Worm (Caenorhabditis elegans) whole organism, L4 larva: ENCODE data around the gene C34B4.3.

Experiments used
- F26F4.8 ChIP-seq: fragments of 200-800 bp; sonication (Bioruptor generic); conservative IDR thresholded peaks from 2 replicates; pipeline ENCODE4 v1.3.6; 2022; ENCODE audit warnings: missing genetic modification characterization, missing compliant biosample characterization
- F37D6.2 ChIP-seq: sonication (generic microtip); optimal IDR thresholded peaks from 2 replicates; lab custom pipeline; 2016; ENCODE audit warnings: mild to moderate bottlenecking, missing genetic modification characterization, missing compliant biosample characterization
- F44E2.7 ChIP-seq: fragments of 200-800 bp; sonication (Bioruptor generic); IDR thresholded peaks from 2 replicates; pipeline ENCODE4 v2.1.2; 2022; ENCODE audit warnings: missing genetic modification characterization, missing compliant biosample characterization
- T20F7.1 ChIP-seq: fragments of 200-800 bp; sonication (Bioruptor generic); optimal IDR thresholded peaks from 2 replicates; lab custom pipeline; 2018; ENCODE audit warnings: mild to moderate bottlenecking, missing genetic modification characterization, missing compliant biosample characterization
- Y48G9A.11 ChIP-seq: fragments of 200-800 bp; sonication (Bioruptor generic); IDR thresholded peaks from 2 replicates; pipeline ENCODE4 v1.3.6; 2022; ENCODE audit warnings: missing genetic modification reagents, missing genetic modification characterization, missing compliant biosample characterization
- Y5F2A.4 ChIP-seq: fragments of 200-800 bp; sonication (Bioruptor generic); optimal IDR thresholded peaks from 2 replicates; lab custom pipeline; 2018; ENCODE audit warnings: mild to moderate bottlenecking, missing genetic modification characterization, missing compliant biosample characterization
- ZK546.5 ChIP-seq, 2 experiments: sonication (generic microtip); optimal IDR thresholded peaks; 2 replicates each; lab custom pipeline; 2017; ENCODE audit warnings: missing biosample characterization in 2 of 2, missing genetic modification characterization in 2 of 2
- aha-1 ChIP-seq: fragments of 150-350 bp; peaks from one replicate; lab custom pipeline; 2014; ENCODE audit warnings: missing biosample characterization, missing genetic modification characterization
- aly-2 ChIP-seq: sonication (generic microtip); optimal IDR thresholded peaks from 2 replicates; lab custom pipeline; 2018; ENCODE audit warnings: missing biosample characterization, missing genetic modification characterization
- attf-4 ChIP-seq: sonication (generic microtip); optimal IDR thresholded peaks from 3 replicates; lab custom pipeline; 2017; ENCODE audit warnings: missing biosample characterization, missing genetic modification characterization
- ceh-20 ChIP-seq: fragments of 200-800 bp; sonication (Bioruptor generic); IDR thresholded peaks from 2 replicates; pipeline ENCODE4 v1.3.6; 2022; ENCODE audit warnings: missing genetic modification reagents, missing genetic modification characterization, missing compliant biosample characterization
- ceh-28 ChIP-seq: fragments of 150-350 bp; optimal IDR thresholded peaks from 2 replicates; lab custom pipeline; 2014; ENCODE audit warnings: missing biosample characterization, missing genetic modification reagents, missing genetic modification characterization
- ceh-62 ChIP-seq: sonication (generic microtip); optimal IDR thresholded peaks from 2 replicates; lab custom pipeline; 2017; ENCODE audit warnings: missing biosample characterization, missing genetic modification characterization
- ces-1 ChIP-seq: fragments of 150-350 bp; sonication (generic microtip); optimal IDR thresholded peaks from 4 replicates; lab custom pipeline; 2014; ENCODE audit warnings: missing biosample characterization, missing genetic modification reagents, missing genetic modification characterization
- cey-2 ChIP-seq: sonication (generic microtip); optimal IDR thresholded peaks from 3 replicates; lab custom pipeline; 2017; ENCODE audit warnings: missing genetic modification characterization, mild to moderate bottlenecking, missing compliant biosample characterization, antibody characterized with exemption, borderline replicate concordance; ENCODE audit not compliant: insufficient read depth
- ctbp-1 ChIP-seq: fragments of 200-800 bp; sonication (Bioruptor generic); IDR thresholded peaks from 2 replicates; pipeline ENCODE4 v1.3.6; 2022; ENCODE audit warnings: missing genetic modification reagents, missing genetic modification characterization, missing compliant biosample characterization
- daf-12 ChIP-seq: fragments of 150-350 bp; optimal IDR thresholded peaks from 2 replicates; lab custom pipeline; 2014; ENCODE audit warnings: missing biosample characterization, missing genetic modification reagents, missing genetic modification characterization
- daf-16 ChIP-seq, 3 experiments: sonication (generic microtip); optimal IDR thresholded peaks; 2 replicates each; lab custom pipeline; 2016 to 2017; ENCODE audit warnings: missing genetic modification characterization in 3 of 3, missing genetic modification reagents in 3 of 3, mild to moderate bottlenecking in 2 of 3, missing compliant biosample characterization in 2 of 3, missing biosample characterization in 1 of 3, moderate library complexity in 1 of 3
- dmd-6 ChIP-seq: fragments of 200-800 bp; sonication (Bioruptor generic); IDR thresholded peaks from 2 replicates; pipeline ENCODE4 v1.3.6; 2022; ENCODE audit warnings: missing genetic modification reagents, missing genetic modification characterization, missing compliant biosample characterization
- dmd-9 ChIP-seq: fragments of 200-800 bp; sonication (Bioruptor generic); IDR thresholded peaks from 2 replicates; pipeline ENCODE4 v1.3.6; 2022; ENCODE audit warnings: missing genetic modification reagents, missing genetic modification characterization, missing compliant biosample characterization
- egl-27 ChIP-seq: sonication (generic microtip); optimal IDR thresholded peaks from 3 replicates; lab custom pipeline; 2017; ENCODE audit warnings: missing biosample characterization, missing genetic modification reagents, missing genetic modification characterization
- hmg-1.1 ChIP-seq: fragments of 200-800 bp; sonication (Bioruptor generic); IDR thresholded peaks from 2 replicates; pipeline ENCODE4 v1.3.6; 2022; ENCODE audit warnings: missing genetic modification reagents, missing genetic modification characterization, missing compliant biosample characterization
- lin-29 ChIP-seq: fragments of 200-800 bp; sonication (Bioruptor generic); IDR thresholded peaks from 2 replicates; pipeline ENCODE4 v1.3.6; 2022; ENCODE audit warnings: missing genetic modification reagents, missing genetic modification characterization, missing compliant biosample characterization
- lin-39 ChIP-seq: fragments of 150-350 bp; optimal IDR thresholded peaks from 2 replicates; lab custom pipeline; 2014; ENCODE audit warnings: missing biosample characterization, missing genetic modification reagents, missing genetic modification characterization
- mep-1 ChIP-seq: fragments of 150-350 bp; sonication (generic microtip); optimal IDR thresholded peaks from 3 replicates; lab custom pipeline; 2014; ENCODE audit warnings: missing biosample characterization, missing genetic modification characterization
- mxl-3 ChIP-seq: fragments of 200-800 bp; sonication (Bioruptor generic); optimal IDR thresholded peaks from 2 replicates; lab custom pipeline; 2018; ENCODE audit warnings: mild to moderate bottlenecking, missing genetic modification characterization, missing compliant biosample characterization
- nhr-102 ChIP-seq: sonication (generic microtip); optimal IDR thresholded peaks from 2 replicates; lab custom pipeline; 2016; ENCODE audit warnings: mild to moderate bottlenecking, missing genetic modification characterization, moderate library complexity, missing compliant biosample characterization
- nhr-11 ChIP-seq: fragments of 150-350 bp; optimal IDR thresholded peaks from 2 replicates; lab custom pipeline; 2014; ENCODE audit warnings: missing biosample characterization, missing genetic modification characterization
- nhr-111 ChIP-seq: fragments of 200-800 bp; sonication (Bioruptor generic); optimal IDR thresholded peaks from 2 replicates; lab custom pipeline; 2018; ENCODE audit warnings: mild to moderate bottlenecking, missing genetic modification characterization, missing compliant biosample characterization
- nhr-6 ChIP-seq: fragments of 150-350 bp; optimal IDR thresholded peaks from 2 replicates; lab custom pipeline; 2014; ENCODE audit warnings: missing biosample characterization, missing genetic modification characterization
- nhr-76 ChIP-seq: fragments of 150-350 bp; optimal IDR thresholded peaks from 2 replicates; lab custom pipeline; 2014; ENCODE audit warnings: missing biosample characterization, missing genetic modification characterization
- nhr-77 ChIP-seq: fragments of 150-350 bp; optimal IDR thresholded peaks from 2 replicates; lab custom pipeline; 2014; ENCODE audit warnings: missing biosample characterization, missing genetic modification characterization
- pha-4 ChIP-seq, 2 experiments: fragments of 150-350 bp in 1 of 2; fragments of 200-800 bp in 1 of 2; sonication (Bioruptor generic) in 1 of 2; IDR thresholded peaks in 1 of 2; optimal IDR thresholded peaks in 1 of 2; 2 replicates each; pipeline versions ENCODE4 v1.3.6 to Lab custom; 2014 to 2022; ENCODE audit warnings: missing genetic modification characterization in 2 of 2, missing genetic modification reagents in 2 of 2, missing biosample characterization in 1 of 2, missing compliant biosample characterization in 1 of 2
- pqm-1 ChIP-seq: sonication (generic microtip); optimal IDR thresholded peaks from 2 replicates; lab custom pipeline; 2017; ENCODE audit warnings: missing biosample characterization, missing genetic modification characterization
- spr-3 ChIP-seq: fragments of 200-800 bp; sonication (Bioruptor generic); optimal IDR thresholded peaks from 2 replicates; lab custom pipeline; 2018; ENCODE audit warnings: mild to moderate bottlenecking, missing genetic modification characterization, missing compliant biosample characterization
- tra-1 ChIP-seq: fragments of 200-800 bp; sonication (Bioruptor generic); IDR thresholded peaks from 2 replicates; pipeline ENCODE4 v1.3.6; 2022; ENCODE audit warnings: missing genetic modification reagents, missing genetic modification characterization, missing compliant biosample characterization
- unc-62 ChIP-seq, 3 experiments: fragments of 150-350 bp in 1 of 3; sonication (generic microtip); optimal IDR thresholded peaks in 2 of 3; peaks in 1 of 3; 1 replicate in 1 of 3; 2 replicates in 2 of 3; lab custom pipeline; 2014 to 2017; ENCODE audit warnings: missing biosample characterization in 3 of 3, missing genetic modification characterization in 3 of 3, missing genetic modification reagents in 3 of 3, missing genotype in 1 of 3
- zfp-2 ChIP-seq: sonication (generic microtip); optimal IDR thresholded peaks from 2 replicates; lab custom pipeline; 2016; ENCODE audit warnings: mild to moderate bottlenecking, missing genetic modification characterization, missing compliant biosample characterization
- ztf-11 ChIP-seq: fragments of 150-350 bp; optimal IDR thresholded peaks from 2 replicates; lab custom pipeline; 2014; ENCODE audit warnings: missing biosample characterization, missing genetic modification characterization
- ztf-7 ChIP-seq: fragments of 150-350 bp; optimal IDR thresholded peaks from 2 replicates; lab custom pipeline; 2014; ENCODE audit warnings: missing biosample characterization, missing genetic modification characterization

Gene C34B4.3

DNA sequence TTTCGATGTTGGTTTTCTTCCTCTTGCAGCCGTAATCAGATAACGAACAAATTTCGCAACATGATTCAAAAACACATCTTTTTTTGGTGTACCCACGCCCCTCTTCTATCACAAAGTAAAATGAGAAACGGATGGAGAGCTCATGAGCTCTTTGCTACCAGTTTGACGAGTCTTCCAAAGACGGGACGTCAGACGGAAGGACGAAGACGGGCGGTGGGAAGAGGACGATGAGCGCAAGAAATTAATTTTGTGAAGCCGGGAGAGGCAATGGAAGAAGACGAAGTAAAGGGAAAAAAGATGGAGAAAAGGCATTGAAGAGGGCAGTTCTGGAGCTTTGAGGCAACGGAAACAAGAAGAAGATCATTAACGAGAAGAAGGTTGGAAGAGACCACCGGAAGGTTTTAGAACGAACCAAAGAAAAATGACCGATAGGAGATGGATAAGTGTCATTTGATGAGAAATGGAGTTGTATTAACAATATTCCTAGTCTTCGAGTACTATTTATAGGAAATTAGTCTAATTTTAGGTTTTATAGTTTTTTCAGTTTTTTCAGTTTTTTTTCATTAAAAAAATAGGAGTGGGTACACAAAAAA lies 40.7 kb upstream of the C34B4.3 start:
- no peak for TF ChIP-seq F44E2.7
- TF ChIP-seq ceh-20 (GFP tag; lab: Robert Waterston, UW), result 0 out of 2 replicates have a peak, but pooled peaks have one; percentile 23
- TF ChIP-seq aha-1 (tag; lab: Kevin White, UChicago), result peak; percentile 97

DNA sequence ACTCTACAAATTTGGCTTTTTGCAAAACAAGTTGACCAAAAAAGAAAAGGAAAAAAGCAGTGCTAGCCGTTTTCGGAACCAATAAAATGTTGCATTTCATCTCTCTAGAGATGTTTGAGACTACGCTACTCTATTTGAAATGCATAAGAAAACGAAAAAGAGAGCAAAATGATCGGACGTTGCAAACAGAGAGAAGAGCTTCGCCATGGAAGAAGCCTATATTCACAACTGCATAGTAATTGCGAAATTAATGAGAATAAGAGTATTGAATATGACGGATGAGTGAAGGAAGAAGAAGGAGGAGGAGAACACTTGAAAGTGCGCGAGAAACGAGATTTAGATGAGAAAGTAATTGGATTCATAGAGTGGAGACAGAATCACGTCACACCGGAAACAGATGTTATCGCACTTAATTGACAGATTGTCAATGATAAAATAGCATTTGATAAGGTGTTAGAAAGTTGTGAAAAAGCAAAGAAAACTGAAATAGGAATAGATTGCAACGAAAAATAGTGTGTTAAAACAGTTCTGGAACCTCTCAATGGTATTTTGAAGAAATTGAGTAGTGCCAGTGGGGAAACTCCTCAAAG lies 35.0 kb upstream of the C34B4.3 start:
- peak in 1 of 2 experiments; percentile 84 for TF ChIP-seq unc-62 (GFP tag; optimal IDR thresholded peaks at IDR 0.05 in 1 of 2; lab: Kevin White, UChicago)
- TF ChIP-seq unc-62 (tag; optimal IDR thresholded peaks at IDR 0.05; lab: Kevin White, UChicago), result no peak
- no peak for TF ChIP-seq lin-39 (tag; lab: Kevin White, UChicago)
- peak; percentile 15; the same call in 1 of the 2 replicates for TF ChIP-seq dmd-6 (GFP tag; lab: Robert Waterston, UW)
- no peak for TF ChIP-seq Y5F2A.4 (GFP tag; lab: Kevin White, UChicago)
- TF ChIP-seq lin-29, result no peak

- no peak for TF ChIP-seq attf-4 (tag; lab: Kevin White, UChicago)
These were observed 24.7 kb upstream of the C34B4.3 start, which contains the start of gene C34B4.5 for ce11 chrV:13095654-13096053. TSS of gene C34B4.5 (plus strand) at chrV:13095954.

ce11 chrV:13092349-13092748 lies 21.4 kb upstream of the C34B4.3 start, which contains the start of gene lurp-4:
TSS of gene lurp-4 (plus strand) at chrV:13092649.
- TF ChIP-seq nhr-6 (tag; lab: Kevin White, UChicago), result no peak
- TF ChIP-seq spr-3 (GFP tag; lab: Kevin White, UChicago), result no peak
- TF ChIP-seq ztf-7 (tag; lab: Kevin White, UChicago), result no peak
- TF ChIP-seq pha-4 (GFP tag; IDR thresholded peaks at IDR 0.05; lab: Robert Waterston, UW), result no peak
- no peak for TF ChIP-seq pha-4 (tag; optimal IDR thresholded peaks at IDR 0.05; lab: Kevin White, UChicago)
- no peak for TF ChIP-seq F26F4.8 (GFP tag; lab: Robert Waterston, UW)
- TF ChIP-seq pqm-1, result no peak
- TF ChIP-seq nhr-111 (GFP tag; lab: Kevin White, UChicago), result no peak
- TF ChIP-seq dmd-9 (GFP tag; lab: Robert Waterston, UW), result no peak
- no peak for TF ChIP-seq F37D6.2 (tag; lab: Kevin White, UChicago)
- no peak for TF ChIP-seq ceh-20 (GFP tag; lab: Robert Waterston, UW)
- no peak for TF ChIP-seq ztf-11 (tag; lab: Kevin White, UChicago)
- TF ChIP-seq Y48G9A.11, result no peak
- TF ChIP-seq aly-2 (tag; lab: Kevin White, UChicago), result no peak
- no peak for TF ChIP-seq daf-12
- no peak for TF ChIP-seq ceh-28 (tag; lab: Kevin White, UChicago)
- no peak for TF ChIP-seq ctbp-1 (GFP tag; lab: Robert Waterston, UW)
- no peak for TF ChIP-seq nhr-77
- no peak for TF ChIP-seq mxl-3 (GFP tag; lab: Kevin White, UChicago)
- no peak for TF ChIP-seq nhr-76 (tag; lab: Kevin White, UChicago)
- TF ChIP-seq T20F7.1 (GFP tag; lab: Kevin White, UChicago), result no peak

DNA sequence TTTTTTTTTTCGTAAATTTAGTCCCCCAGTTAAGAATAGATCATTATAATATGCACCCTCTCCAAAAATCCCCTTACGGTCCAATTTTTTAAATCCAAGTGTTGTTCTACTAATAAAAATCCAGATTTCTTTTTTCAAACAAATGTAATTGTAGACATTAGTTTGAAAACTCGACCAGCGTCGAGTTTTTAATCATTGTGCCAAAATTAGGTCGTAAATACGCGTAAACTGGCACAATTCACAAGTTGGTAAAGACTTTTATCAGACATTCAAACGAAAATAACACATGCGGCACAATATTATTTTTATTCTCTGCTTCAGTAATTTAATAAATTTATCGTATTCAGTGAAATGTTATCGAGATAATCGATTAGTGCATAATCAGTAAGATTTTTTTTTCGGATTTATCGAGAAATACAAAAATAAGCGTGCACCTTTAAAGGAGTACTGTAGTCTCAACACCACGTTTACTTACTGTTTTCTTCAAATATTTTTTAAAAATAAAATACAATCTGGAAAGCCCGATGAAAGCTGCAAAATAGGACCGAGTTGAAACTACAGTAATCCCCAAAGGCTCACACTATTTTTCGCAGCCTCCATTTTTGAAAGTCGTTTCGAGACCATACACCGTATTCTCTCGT lies 19.3 kb upstream of the C34B4.3 start, which contains the start of gene C34B4.4:
C34B4.4 (plus strand) TSS at position 276 of the 641 bp plus-strand sequence.
- no peak for TF ChIP-seq ceh-62 (tag; lab: Kevin White, UChicago)
- TF ChIP-seq tra-1 (GFP tag; lab: Robert Waterston, UW), result 0 out of 2 replicates have a peak, but pooled peaks have one; percentile 46
- no peak for TF ChIP-seq ZK546.5 (tag; optimal IDR thresholded peaks at IDR 0.05; lab: Kevin White, UChicago)
- TF ChIP-seq hmg-1.1 (GFP tag; lab: Robert Waterston, UW), result no peak
- no peak for TF ChIP-seq cey-2 (tag; lab: Kevin White, UChicago)
- no peak for TF ChIP-seq attf-4 (tag; lab: Kevin White, UChicago)
- peak; percentile 1 for TF ChIP-seq T20F7.1 (GFP tag; lab: Kevin White, UChicago)
- TF ChIP-seq lin-39 (tag; lab: Kevin White, UChicago), result no peak
- no peak for TF ChIP-seq ces-1 (GFP tag; lab: Kevin White, UChicago)
- no peak for TF ChIP-seq egl-27 (tag; lab: Kevin White, UChicago)
- TF ChIP-seq mep-1 (tag; lab: Kevin White, UChicago), result peak; percentile 4
- TF ChIP-seq nhr-6 (tag; lab: Kevin White, UChicago), result no peak
- no peak for TF ChIP-seq zfp-2 (tag; lab: Kevin White, UChicago)
- no peak for TF ChIP-seq nhr-11 (tag; lab: Kevin White, UChicago)
- 0 out of 2 replicates have a peak, but pooled peaks have one; percentile 7 for TF ChIP-seq ctbp-1 (GFP tag; lab: Robert Waterston, UW)
- TF ChIP-seq F26F4.8 (GFP tag; lab: Robert Waterston, UW), result no peak
- peak; percentile 25 for TF ChIP-seq nhr-102
- no peak for TF ChIP-seq daf-16 (GFP tag; optimal IDR thresholded peaks at IDR 0.05; lab: Kevin White, UChicago)
- TF ChIP-seq daf-16 (tag; optimal IDR thresholded peaks at IDR 0.05; lab: Kevin White, UChicago), result peak; percentile 14
